Fruit fly (Drosophila melanogaster) whole organism: Measurements from ENCODE around the gene Alg7.

Experiments
- CG8478 ChIP-seq: fragments of >200 bp; optimal IDR thresholded peaks from 2 replicates; lab custom pipeline; 2018; ENCODE audit warnings: inconsistent platforms
- Dll ChIP-seq: fragments of >200 bp; optimal IDR thresholded peaks from 2 replicates; lab custom pipeline; 2017
- EcR ChIP-seq, 2 experiments: fragments of >200 bp; optimal IDR thresholded peaks; 2 replicates each; lab custom pipeline; 2017; ENCODE audit warnings: missing biosample characterization in 2 of 2, missing genetic modification characterization in 2 of 2, missing genetic modification reagents in 2 of 2
- pan ChIP-seq: fragments of >200 bp; optimal IDR thresholded peaks from 2 replicates; lab custom pipeline; 2017
- psq ChIP-seq: fragments of >200 bp; optimal IDR thresholded peaks from 2 replicates; lab custom pipeline; 2017
- usp ChIP-seq: fragments of >200 bp; optimal IDR thresholded peaks from 2 replicates; lab custom pipeline; 2017; ENCODE audit warnings: missing biosample characterization, missing genetic modification characterization, mixed read lengths

Gene Alg7

dm6 chr2L:13225225-13225840 lies 46.3 kb downstream of the Alg7 start, which contains the start of gene CG15480:
Gene CG15480 (minus strand): TSS chr2L:13225275.
- TF ChIP-seq EcR (GFP tag; optimal IDR thresholded peaks at IDR 0.05; lab: Kevin White, UChicago) = no peak
- no peak for TF ChIP-seq CG8478 (lab: Kevin White, UChicago)
- no peak for TF ChIP-seq pan
- no peak for TF ChIP-seq usp (GFP tag; lab: Kevin White, UChicago)
- TF ChIP-seq Dll (lab: Kevin White, UChicago) = no peak
- no peak for TF ChIP-seq psq (lab: Kevin White, UChicago)

- no peak for TF ChIP-seq Dll (lab: Kevin White, UChicago)
- no peak for TF ChIP-seq CG8478 (lab: Kevin White, UChicago)
- TF ChIP-seq usp (GFP tag; lab: Kevin White, UChicago) = no peak
- no peak for TF ChIP-seq EcR (GFP tag; optimal IDR thresholded peaks at IDR 0.05; lab: Kevin White, UChicago)
- TF ChIP-seq psq (lab: Kevin White, UChicago) = no peak
- no peak for TF ChIP-seq pan
Measured at dm6 chr2L:13227242-13227641, 48.2 kb downstream of the Alg7 start, which contains the start of gene CG16813. Gene CG16813 (plus strand): TSS chr2L:13227529.

- TF ChIP-seq EcR (GFP tag; optimal IDR thresholded peaks at IDR 0.05; lab: Kevin White, UChicago) = no peak
- TF ChIP-seq Dll (lab: Kevin White, UChicago) = no peak
- no peak for TF ChIP-seq usp (GFP tag; lab: Kevin White, UChicago)
- no peak for TF ChIP-seq CG8478 (lab: Kevin White, UChicago)
- TF ChIP-seq psq (lab: Kevin White, UChicago) = no peak
- TF ChIP-seq pan = no peak
Measured at dm6 chr2L:13229388-13229882, 50.4 kb downstream of the Alg7 start, which contains the start of gene CG16815. Gene CG16815 (plus strand): TSS chr2L:13229832.

dm6 chr2L:13231739-13232138 lies 52.7 kb downstream of the Alg7 start, which contains the start of gene Prosalpha6T:
Gene Prosalpha6T (plus strand): TSS chr2L:13232039.
- TF ChIP-seq pan (no peak), usp (GFP tag; lab: Kevin White, UChicago) (no peak), Dll (lab: Kevin White, UChicago) (no peak), psq (lab: Kevin White, UChicago) (no peak), CG8478 (lab: Kevin White, UChicago) (no peak), EcR (GFP tag; optimal IDR thresholded peaks at IDR 0.05; lab: Kevin White, UChicago) (no peak)
